Worm (Caenorhabditis elegans) whole organism, mixed stage, embryonic: ENCODE results near the gene Y69A2AR.23.

Experiments
- M03D4.4 ChIP-seq: sonication (generic microtip); optimal IDR thresholded peaks from 2 replicates; lab custom pipeline; 2017; ENCODE audit warnings: mild to moderate bottlenecking, missing genetic modification characterization, missing compliant biosample characterization
- hlh-1 ChIP-seq: fragments of 150-350 bp; optimal IDR thresholded peaks from 2 replicates; lab custom pipeline; 2014; ENCODE audit warnings: missing biosample characterization, missing genetic modification reagents, missing genetic modification characterization
- mep-1 ChIP-seq: fragments of 150-350 bp; optimal IDR thresholded peaks from 2 replicates; lab custom pipeline; 2017; ENCODE audit warnings: missing biosample characterization, missing genetic modification reagents, missing genetic modification characterization, inconsistent platforms
- mls-2 ChIP-seq: sonication (generic microtip); optimal IDR thresholded peaks from 2 replicates; lab custom pipeline; 2016; ENCODE audit warnings: mild to moderate bottlenecking, missing genetic modification characterization, moderate library complexity, missing compliant biosample characterization
- unc-39 ChIP-seq: fragments of 150-350 bp; optimal IDR thresholded peaks from 2 replicates; lab custom pipeline; 2014; ENCODE audit warnings: missing biosample characterization, missing genetic modification characterization
- unc-62 ChIP-seq: fragments of 150-350 bp; optimal IDR thresholded peaks from 2 replicates; lab custom pipeline; 2014; ENCODE audit warnings: missing biosample characterization, missing genetic modification reagents, missing genetic modification characterization
- ztf-11 ChIP-seq: fragments of 150-350 bp; optimal IDR thresholded peaks from 2 replicates; lab custom pipeline; 2014; ENCODE audit warnings: missing biosample characterization, missing genetic modification characterization

DNA sequence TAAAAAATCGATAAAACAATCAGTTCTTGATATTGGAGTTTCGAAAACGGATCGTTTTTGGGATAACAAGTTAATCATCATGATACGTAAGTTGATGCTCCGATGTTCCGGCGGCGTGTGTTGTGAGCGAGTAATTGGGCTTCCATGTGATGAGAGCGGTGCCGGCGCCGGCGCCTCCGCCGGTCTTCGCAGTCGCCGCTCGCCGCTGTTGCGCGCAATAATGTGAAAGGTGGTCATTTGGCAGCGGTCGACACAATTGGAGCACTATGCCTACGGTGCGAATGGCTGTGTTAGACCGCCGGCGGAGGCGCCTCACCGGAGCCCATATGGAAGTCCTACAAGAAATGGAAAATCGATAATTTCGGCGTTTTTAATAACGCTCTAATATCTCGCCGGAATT is 354 bp upstream of the Y69A2AR.23 start:
- no peak for TF ChIP-seq mep-1 (tag; lab: Kevin White, UChicago)
- TF ChIP-seq unc-39 (tag; lab: Kevin White, UChicago) = no peak
- no peak for TF ChIP-seq mls-2 (tag; lab: Kevin White, UChicago)
- no peak for TF ChIP-seq M03D4.4 (tag; lab: Kevin White, UChicago)
- TF ChIP-seq ztf-11 = no peak
- TF ChIP-seq unc-62 (GFP tag; lab: Kevin White, UChicago) = no peak
- TF ChIP-seq hlh-1 (tag; lab: Kevin White, UChicago) = no peak
